Worm (Caenorhabditis elegans) whole organism, young adult: ENCODE measurements around the gene catp-2.
A peak's percentile ranks its signal among the peaks of the same experiment; 100 is the strongest.

ENCODE experiments used
- B0261.1 ChIP-seq: sonication (generic microtip); optimal IDR thresholded peaks from 2 replicates; lab custom pipeline; 2016; ENCODE audit warnings: mild to moderate bottlenecking, missing genetic modification characterization, moderate library complexity, missing compliant biosample characterization
- C06A6.2 ChIP-seq: fragments of 200-800 bp; sonication (Bioruptor generic); conservative IDR thresholded peaks from 2 replicates; pipeline ENCODE4 v1.3.6; 2022; ENCODE audit warnings: missing genetic modification characterization, missing compliant biosample characterization
- C17E4.6 ChIP-seq: fragments of 200-800 bp; sonication (Bioruptor generic); IDR thresholded peaks from 2 replicates; pipeline ENCODE4 v1.3.6; 2022; ENCODE audit warnings: missing genetic modification reagents, missing genetic modification characterization, missing compliant biosample characterization
- D2030.7 ChIP-seq: fragments of 200-800 bp; sonication (Bioruptor generic); IDR thresholded peaks from 2 replicates; pipeline ENCODE4 v1.3.6; 2022; ENCODE audit warnings: missing genetic modification reagents, missing genetic modification characterization, missing compliant biosample characterization
- F10E7.11 ChIP-seq: sonication (generic microtip); optimal IDR thresholded peaks from 2 replicates; lab custom pipeline; 2017; ENCODE audit warnings: mild to moderate bottlenecking, missing genetic modification characterization, moderate library complexity, missing compliant biosample characterization
- F23B12.7 ChIP-seq: sonication (generic microtip); optimal IDR thresholded peaks from 2 replicates; lab custom pipeline; 2017; ENCODE audit warnings: missing genetic modification characterization, mild to moderate bottlenecking, missing compliant biosample characterization, antibody characterized with exemption, moderate library complexity; ENCODE audit not compliant: insufficient read depth
- F39B2.1 ChIP-seq: fragments of 200-800 bp; sonication (Bioruptor generic); IDR thresholded peaks from 2 replicates; pipeline ENCODE4 v1.3.6; 2022; ENCODE audit warnings: missing genetic modification reagents, missing genetic modification characterization, missing compliant biosample characterization
- F49E8.2 ChIP-seq: sonication (generic microtip); optimal IDR thresholded peaks from 3 replicates; lab custom pipeline; 2017; ENCODE audit warnings: missing genetic modification characterization, mild to moderate bottlenecking, missing compliant biosample characterization, antibody characterized with exemption, moderate library complexity; ENCODE audit not compliant: insufficient read depth
- F52B5.7 ChIP-seq: sonication (generic microtip); optimal IDR thresholded peaks from 2 replicates; lab custom pipeline; 2016; ENCODE audit warnings: mild to moderate bottlenecking, missing genetic modification characterization, missing compliant biosample characterization
- K11D2.4 ChIP-seq: fragments of 200-800 bp; sonication (Bioruptor generic); IDR thresholded peaks from 2 replicates; pipeline ENCODE4 v1.3.6; 2022; ENCODE audit warnings: missing genetic modification reagents, missing genetic modification characterization, missing compliant biosample characterization
- T26A5.8 ChIP-seq: sonication (generic microtip); optimal IDR thresholded peaks from 2 replicates; lab custom pipeline; 2016; ENCODE audit warnings: missing genetic modification characterization, missing compliant biosample characterization
- Y53F4B.3 ChIP-seq: fragments of 200-800 bp; sonication (Bioruptor generic); IDR thresholded peaks from 2 replicates; pipeline ENCODE4 v1.3.6; 2022; ENCODE audit warnings: missing genetic modification reagents, missing genetic modification characterization, missing compliant biosample characterization
- Y95B8A.8 ChIP-seq: fragments of 200-800 bp; sonication (Bioruptor generic); IDR thresholded peaks from 2 replicates; pipeline ENCODE4 v1.3.6; 2022; ENCODE audit warnings: missing genetic modification reagents, missing genetic modification characterization, missing compliant biosample characterization
- ZK185.1 ChIP-seq: sonication (generic microtip); optimal IDR thresholded peaks from 2 replicates; lab custom pipeline; 2016; ENCODE audit warnings: mild to moderate bottlenecking, missing genetic modification characterization, missing compliant biosample characterization; ENCODE audit not compliant: poor library complexity, severe bottlenecking
- aptf-2 ChIP-seq: fragments of 200-800 bp; sonication (Bioruptor generic); conservative IDR thresholded peaks from 2 replicates; pipeline ENCODE4 v1.3.6; 2022; ENCODE audit warnings: missing genetic modification reagents, missing genetic modification characterization, missing compliant biosample characterization
- atf-7 ChIP-seq: sonication (generic microtip); optimal IDR thresholded peaks from 2 replicates; lab custom pipeline; 2017; ENCODE audit warnings: mild to moderate bottlenecking, missing genetic modification characterization, missing compliant biosample characterization
- attf-3 ChIP-seq: fragments of 200-800 bp; sonication (Bioruptor generic); conservative IDR thresholded peaks from 2 replicates; pipeline ENCODE4 v1.3.6; 2022; ENCODE audit warnings: missing genetic modification reagents, missing genetic modification characterization, missing compliant biosample characterization
- attf-6 ChIP-seq: fragments of 200-800 bp; sonication (Bioruptor generic); IDR thresholded peaks from 2 replicates; pipeline ENCODE4 v1.3.6; 2022; ENCODE audit warnings: missing genetic modification reagents, missing genetic modification characterization, missing compliant biosample characterization
- bed-2 ChIP-seq: fragments of 200-800 bp; sonication (Bioruptor generic); IDR thresholded peaks from 2 replicates; pipeline ENCODE4 v1.3.6; 2022; ENCODE audit warnings: missing genetic modification reagents, missing genetic modification characterization, missing compliant biosample characterization
- efl-1 ChIP-seq: fragments of 150-350 bp; optimal IDR thresholded peaks from 2 replicates; lab custom pipeline; 2014; ENCODE audit warnings: missing biosample characterization, missing genetic modification reagents, missing genetic modification characterization
- ekl-4 ChIP-seq: fragments of 200-800 bp; sonication (Bioruptor generic); IDR thresholded peaks from 2 replicates; pipeline ENCODE4 v1.3.6; 2022; ENCODE audit warnings: missing genetic modification reagents, missing genetic modification characterization, missing compliant biosample characterization
- ets-4 ChIP-seq: fragments of 200-800 bp; sonication (Bioruptor generic); optimal IDR thresholded peaks from 2 replicates; lab custom pipeline; 2018; ENCODE audit warnings: mild to moderate bottlenecking, missing genetic modification characterization, missing compliant biosample characterization
- gei-17 ChIP-seq: fragments of 200-800 bp; sonication (Bioruptor generic); optimal IDR thresholded peaks from 2 replicates; lab custom pipeline; 2018; ENCODE audit warnings: mild to moderate bottlenecking, missing genetic modification characterization, missing compliant biosample characterization
- hlh-12 ChIP-seq: sonication (generic microtip); optimal IDR thresholded peaks from 2 replicates; lab custom pipeline; 2016; ENCODE audit warnings: missing genetic modification characterization, missing compliant biosample characterization
- hmg-1.2 ChIP-seq: fragments of 200-800 bp; sonication (Bioruptor generic); IDR thresholded peaks from 2 replicates; pipeline ENCODE4 v1.3.6; 2022; ENCODE audit warnings: missing genetic modification reagents, missing genetic modification characterization, missing compliant biosample characterization
- hmg-20 ChIP-seq: fragments of 200-800 bp; sonication (Bioruptor generic); IDR thresholded peaks from 2 replicates; pipeline ENCODE4 v1.3.6; 2022; ENCODE audit warnings: missing genetic modification reagents, missing genetic modification characterization, missing compliant biosample characterization
- hsf-1 ChIP-seq: fragments of 200-800 bp; sonication (Bioruptor generic); IDR thresholded peaks from 2 replicates; pipeline ENCODE4 v1.3.6; 2022; ENCODE audit warnings: missing genetic modification reagents, missing genetic modification characterization, missing compliant biosample characterization
- lag-1 ChIP-seq: fragments of 200-800 bp; sonication (Bioruptor generic); IDR thresholded peaks from 2 replicates; pipeline ENCODE4 v1.3.6; 2022; ENCODE audit warnings: missing genetic modification reagents, missing genetic modification characterization, missing compliant biosample characterization
- let-526 ChIP-seq: fragments of 200-800 bp; sonication (Bioruptor generic); IDR thresholded peaks from 2 replicates; pipeline ENCODE4 v1.3.6; 2022; ENCODE audit warnings: missing genetic modification reagents, missing genetic modification characterization, missing compliant biosample characterization
- let-607 ChIP-seq, 2 experiments: fragments of 200-800 bp in 1 of 2; sonication (Bioruptor generic) in 1 of 2; sonication (generic microtip) in 1 of 2; optimal IDR thresholded peaks; 2 replicates each; lab custom pipeline; 2016 to 2018; ENCODE audit warnings: mild to moderate bottlenecking in 2 of 2, missing compliant biosample characterization in 2 of 2, missing genetic modification characterization in 2 of 2, moderate library complexity in 2 of 2, missing genotype in 1 of 2
- lin-26 ChIP-seq: fragments of 200-800 bp; sonication (Bioruptor generic); IDR thresholded peaks from 2 replicates; pipeline ENCODE4 v1.3.6; 2022; ENCODE audit warnings: missing genetic modification reagents, missing genetic modification characterization, missing compliant biosample characterization
- lin-40 ChIP-seq: sonication (generic microtip); optimal IDR thresholded peaks from 2 replicates; lab custom pipeline; 2016; ENCODE audit warnings: missing genetic modification characterization, mild to moderate bottlenecking, missing compliant biosample characterization, missing genotype, missing genetic modification reagents
- lir-1 ChIP-seq: fragments of 200-800 bp; sonication (Bioruptor generic); conservative IDR thresholded peaks from 2 replicates; pipeline ENCODE4 v1.3.6; 2022; ENCODE audit warnings: missing genetic modification reagents, missing genetic modification characterization, missing compliant biosample characterization
- madf-10 ChIP-seq: sonication (generic microtip); optimal IDR thresholded peaks from 2 replicates; lab custom pipeline; 2016; ENCODE audit warnings: mild to moderate bottlenecking, missing genetic modification characterization, missing compliant biosample characterization
- madf-3 ChIP-seq: fragments of 200-800 bp; sonication (Bioruptor generic); IDR thresholded peaks from 2 replicates; pipeline ENCODE4 v1.3.6; 2022; ENCODE audit warnings: missing genetic modification reagents, missing genetic modification characterization, missing compliant biosample characterization
- nfyb-1 ChIP-seq: fragments of 200-800 bp; sonication (Bioruptor generic); IDR thresholded peaks from 2 replicates; pipeline ENCODE4 v1.3.6; 2022; ENCODE audit warnings: missing genetic modification reagents, missing genetic modification characterization, missing compliant biosample characterization
- nhr-179 ChIP-seq: sonication (generic microtip); optimal IDR thresholded peaks from 2 replicates; lab custom pipeline; 2016; ENCODE audit warnings: mild to moderate bottlenecking, missing genetic modification characterization, missing compliant biosample characterization
- sdz-38 ChIP-seq: sonication (generic microtip); optimal IDR thresholded peaks from 2 replicates; lab custom pipeline; 2016; ENCODE audit warnings: missing genotype, missing genetic modification characterization, missing compliant biosample characterization
- snpc-1.3 ChIP-seq: sonication (generic microtip); optimal IDR thresholded peaks from 2 replicates; lab custom pipeline; 2017; ENCODE audit warnings: missing genetic modification characterization, mild to moderate bottlenecking, missing compliant biosample characterization, antibody characterized with exemption, moderate library complexity, missing genotype, missing genetic modification reagents; ENCODE audit not compliant: insufficient read depth
- somi-1 ChIP-seq: fragments of 200-800 bp; sonication (Bioruptor generic); optimal IDR thresholded peaks from 2 replicates; lab custom pipeline; 2018; ENCODE audit warnings: mild to moderate bottlenecking, missing genetic modification characterization, missing compliant biosample characterization
- tbx-9 ChIP-seq: sonication (generic microtip); optimal IDR thresholded peaks from 2 replicates; lab custom pipeline; 2016; ENCODE audit warnings: borderline replicate concordance, missing genetic modification characterization, inconsistent platforms, missing compliant biosample characterization
- tlf-1 ChIP-seq: fragments of 200-800 bp; sonication (Bioruptor generic); optimal IDR thresholded peaks from 2 replicates; lab custom pipeline; 2018; ENCODE audit warnings: mild to moderate bottlenecking, missing genetic modification characterization, missing compliant biosample characterization
- unc-130 ChIP-seq: sonication (generic microtip); optimal IDR thresholded peaks from 2 replicates; lab custom pipeline; 2016; ENCODE audit warnings: missing genetic modification reagents, missing genetic modification characterization, missing compliant biosample characterization
- ztf-18 ChIP-seq: sonication (generic microtip); optimal IDR thresholded peaks from 2 replicates; lab custom pipeline; 2016; ENCODE audit warnings: missing genotype, mild to moderate bottlenecking, missing genetic modification characterization, missing compliant biosample characterization
- ztf-3 ChIP-seq: fragments of 200-800 bp; sonication (Bioruptor generic); optimal IDR thresholded peaks from 2 replicates; lab custom pipeline; 2018; ENCODE audit warnings: mild to moderate bottlenecking, missing genetic modification characterization, missing compliant biosample characterization
- ztf-6 ChIP-seq: fragments of 200-800 bp; sonication (Bioruptor generic); IDR thresholded peaks from 2 replicates; pipeline ENCODE4 v1.3.6; 2022; ENCODE audit warnings: missing genetic modification reagents, missing genetic modification characterization, missing compliant biosample characterization

The catp-2 gene

ce11 chrV:4891305-4891704 lies 43.2 kb upstream of the catp-2 start (continued):
- no peak for TF ChIP-seq gei-17
- peak; percentile 6 for TF ChIP-seq unc-130 (GFP tag; lab: Kevin White, UChicago)
- TF ChIP-seq F49E8.2 (tag; lab: Kevin White, UChicago) = peak; percentile 38
- TF ChIP-seq ets-4 (GFP tag; lab: Kevin White, UChicago) = no peak
- peak; percentile 70; the same call in 1 of the 2 replicates for TF ChIP-seq attf-6 (GFP tag; lab: Robert Waterston, UW)
- TF ChIP-seq F23B12.7 = no peak
- no peak for TF ChIP-seq aptf-2
- no peak for TF ChIP-seq hlh-12 (tag; lab: Kevin White, UChicago)
- no peak for TF ChIP-seq F52B5.7 (tag; lab: Kevin White, UChicago)
- TF ChIP-seq sdz-38 (tag; lab: Kevin White, UChicago) = no peak
- TF ChIP-seq madf-10 (tag; lab: Kevin White, UChicago) = no peak
- no peak for TF ChIP-seq lin-40 (tag; lab: Kevin White, UChicago)
- TF ChIP-seq tbx-9 (tag; lab: Kevin White, UChicago) = no peak
- TF ChIP-seq Y53F4B.3 (GFP tag; lab: Robert Waterston, UW) = no peak
- no peak; the same call in 1 of the 2 replicates for TF ChIP-seq nfyb-1 (GFP tag; lab: Robert Waterston, UW)
- TF ChIP-seq ztf-3 (GFP tag; lab: Kevin White, UChicago) = no peak
- no peak for TF ChIP-seq let-526 (GFP tag; lab: Robert Waterston, UW)
- TF ChIP-seq tlf-1 (GFP tag; lab: Kevin White, UChicago) = peak; percentile 53
- peak; percentile 81 for TF ChIP-seq madf-3 (GFP tag; lab: Robert Waterston, UW)
- TF ChIP-seq K11D2.4 = no peak
- no peak for TF ChIP-seq F10E7.11 (tag; lab: Kevin White, UChicago)
- peak; percentile 45 for TF ChIP-seq snpc-1.3
- no peak for TF ChIP-seq lag-1 (GFP tag; lab: Robert Waterston, UW)
- no peak for TF ChIP-seq T26A5.8
- no peak for TF ChIP-seq C06A6.2
- TF ChIP-seq D2030.7 (GFP tag; lab: Robert Waterston, UW) = peak; percentile 53
- no peak for TF ChIP-seq lir-1 (GFP tag; lab: Robert Waterston, UW)
- peak; percentile 73 for TF ChIP-seq ekl-4
- TF ChIP-seq C17E4.6 (GFP tag; lab: Robert Waterston, UW) = no peak
- no peak for TF ChIP-seq attf-3 (GFP tag; lab: Robert Waterston, UW)
- no peak for TF ChIP-seq let-607 (tag; optimal IDR thresholded peaks at IDR 0.05; lab: Kevin White, UChicago)
- peak; percentile 63; the same call in 1 of the 2 replicates for TF ChIP-seq lin-26 (GFP tag; lab: Robert Waterston, UW)
- peak; percentile 75; the same call in 1 of the 2 replicates for TF ChIP-seq F39B2.1 (GFP tag; lab: Robert Waterston, UW)
- TF ChIP-seq somi-1 (GFP tag; lab: Kevin White, UChicago) = no peak

- TF ChIP-seq C06A6.2 = no peak
- no peak for TF ChIP-seq ztf-6 (GFP tag; lab: Robert Waterston, UW)
- TF ChIP-seq efl-1 (GFP tag; lab: Kevin White, UChicago) = no peak
- no peak for TF ChIP-seq hmg-20 (GFP tag; lab: Robert Waterston, UW)
- TF ChIP-seq ZK185.1 (tag; lab: Kevin White, UChicago) = no peak
- TF ChIP-seq F10E7.11 (tag; lab: Kevin White, UChicago) = no peak
- TF ChIP-seq ekl-4 = no peak
- TF ChIP-seq hmg-1.2 (GFP tag; lab: Robert Waterston, UW) = no peak
- no peak for TF ChIP-seq bed-2 (GFP tag; lab: Robert Waterston, UW)
- no peak for TF ChIP-seq hsf-1 (GFP tag; lab: Robert Waterston, UW)
- no peak for TF ChIP-seq lin-40 (tag; lab: Kevin White, UChicago)
- no peak for TF ChIP-seq F49E8.2 (tag; lab: Kevin White, UChicago)
- no peak for TF ChIP-seq ztf-18 (tag; lab: Kevin White, UChicago)
- no peak for TF ChIP-seq Y95B8A.8 (GFP tag; lab: Robert Waterston, UW)
- TF ChIP-seq T26A5.8 = no peak
- no peak for TF ChIP-seq F39B2.1 (GFP tag; lab: Robert Waterston, UW)
- TF ChIP-seq gei-17 = no peak
- TF ChIP-seq atf-7 = no peak
- TF ChIP-seq B0261.1 = no peak
- TF ChIP-seq nhr-179 (tag; lab: Kevin White, UChicago) = no peak
Observed at ce11 chrV:4894971-4895370, 39.5 kb upstream of the catp-2 start, which contains the start of gene ugt-11. Gene ugt-11 (minus strand): TSS chrV:4895071.
